Fruit fly (Drosophila melanogaster) whole organism, embryonic: ENCODE results near the gene Esyt2.
A peak's percentile ranks its signal among the peaks of the same experiment; 100 is the strongest.

ENCODE experiments used
- Aef1 ChIP-seq: fragments of 200-800 bp; sonication (Bioruptor generic); IDR thresholded peaks from 3 replicates; pipeline ENCODE4 v1.3.6; 2022; ENCODE audit warnings: missing biosample characterization, missing genetic modification characterization
- Bdp1 ChIP-seq: fragments of 200-800 bp; sonication (Bioruptor generic); optimal IDR thresholded peaks from 3 replicates; lab custom pipeline; 2016; ENCODE audit warnings: missing biosample characterization, missing genetic modification characterization
- BtbVII ChIP-seq: fragments of 200-800 bp; sonication (Bioruptor generic); optimal IDR thresholded peaks from 3 replicates; lab custom pipeline; 2017; ENCODE audit warnings: missing biosample characterization, mild to moderate bottlenecking, missing genetic modification characterization
- CG10959 ChIP-seq: fragments of 200-800 bp; sonication (Bioruptor generic); IDR thresholded peaks from 2 replicates; pipeline ENCODE4 v1.3.6; 2022; ENCODE audit warnings: missing biosample characterization, missing genetic modification characterization
- CG11085 ChIP-seq: fragments of 200-800 bp; sonication (Bioruptor generic); IDR thresholded peaks from 2 replicates; pipeline ENCODE4 v1.3.6; 2022; ENCODE audit warnings: missing biosample characterization, missing genetic modification characterization
- CG11723 ChIP-seq: fragments of 200-800 bp; sonication (Bioruptor generic); optimal IDR thresholded peaks from 2 replicates; lab custom pipeline; 2017; ENCODE audit warnings: missing biosample characterization, mild to moderate bottlenecking, missing genetic modification characterization
- CG13624 ChIP-seq: fragments of 200-800 bp; sonication (Bioruptor generic); optimal IDR thresholded peaks from 2 replicates; lab custom pipeline; 2016; ENCODE audit warnings: missing biosample characterization, missing genetic modification characterization
- CG13775 ChIP-seq: fragments of 200-800 bp; sonication (Bioruptor generic); optimal IDR thresholded peaks from 3 replicates; lab custom pipeline; 2017; ENCODE audit warnings: missing biosample characterization, mild to moderate bottlenecking, missing genetic modification characterization
- CG14710 ChIP-seq: fragments of 200-800 bp; sonication (Bioruptor generic); optimal IDR thresholded peaks from 3 replicates; lab custom pipeline; 2019; ENCODE audit warnings: missing biosample characterization, mild to moderate bottlenecking, missing genetic modification characterization, moderate library complexity
- CG14860 ChIP-seq: fragments of 200-800 bp; sonication (Bioruptor generic); IDR thresholded peaks from 3 replicates; pipeline ENCODE4 v1.3.6; 2022; ENCODE audit warnings: missing biosample characterization, missing genetic modification characterization; ENCODE audit not compliant: partially characterized antibody
- CG1529 ChIP-seq: fragments of 200-800 bp; sonication (Bioruptor generic); optimal IDR thresholded peaks from 3 replicates; lab custom pipeline; 2018; ENCODE audit warnings: missing biosample characterization, missing genetic modification characterization
- CG15514 ChIP-seq: fragments of 200-800 bp; sonication (Bioruptor generic); optimal IDR thresholded peaks from 3 replicates; lab custom pipeline; 2017; ENCODE audit warnings: missing biosample characterization, missing genetic modification characterization, mild to moderate bottlenecking, moderate library complexity, missing genetic modification reagents
- CG1647 ChIP-seq: fragments of 200-800 bp; sonication (Bioruptor generic); optimal IDR thresholded peaks from 3 replicates; lab custom pipeline; 2016; ENCODE audit warnings: missing biosample characterization, missing genetic modification characterization
- CG18476 ChIP-seq: fragments of 200-800 bp; sonication (Bioruptor generic); optimal IDR thresholded peaks from 2 replicates; lab custom pipeline; 2016; ENCODE audit warnings: missing biosample characterization, mild to moderate bottlenecking, missing genetic modification characterization
- CG30020 ChIP-seq: fragments of 200-800 bp; optimal IDR thresholded peaks from 2 replicates; lab custom pipeline; 2019; ENCODE audit warnings: missing biosample characterization, mild to moderate bottlenecking, missing genetic modification characterization, moderate library complexity
- CG30431 ChIP-seq: fragments of 200-800 bp; sonication (Bioruptor generic); optimal IDR thresholded peaks from 2 replicates; lab custom pipeline; 2017; ENCODE audit warnings: missing biosample characterization, missing genetic modification characterization
- CG32532 ChIP-seq: fragments of 200-800 bp; sonication (Bioruptor generic); IDR thresholded peaks from 2 replicates; pipeline ENCODE4 v1.3.6; 2022; ENCODE audit warnings: missing biosample characterization, missing genetic modification characterization
- CG3838 ChIP-seq: fragments of 200-800 bp; sonication (Bioruptor generic); optimal IDR thresholded peaks from 3 replicates; lab custom pipeline; 2016; ENCODE audit warnings: missing biosample characterization, missing genetic modification characterization
- CG4404 ChIP-seq: fragments of 200-800 bp; sonication (Bioruptor generic); IDR thresholded peaks from 2 replicates; pipeline ENCODE4 v1.3.6; 2022; ENCODE audit warnings: missing biosample characterization, missing genetic modification characterization
- CG5953 ChIP-seq: fragments of 200-800 bp; sonication (Bioruptor generic); IDR thresholded peaks from 2 replicates; pipeline ENCODE4 v1.3.6; 2022; ENCODE audit warnings: missing biosample characterization, missing genetic modification characterization
- CG6175 ChIP-seq: fragments of 200-800 bp; sonication (Bioruptor generic); IDR thresholded peaks from 3 replicates; pipeline ENCODE4 v1.3.6; 2022; ENCODE audit warnings: missing biosample characterization, missing genetic modification characterization
- CG7271 ChIP-seq: fragments of 200-800 bp; sonication (Bioruptor generic); optimal IDR thresholded peaks from 2 replicates; lab custom pipeline; 2018; ENCODE audit warnings: missing biosample characterization, mild to moderate bottlenecking, missing genetic modification characterization, moderate library complexity
- CG8359 ChIP-seq: fragments of 200-800 bp; sonication (Bioruptor generic); optimal IDR thresholded peaks from 2 replicates; lab custom pipeline; 2017; ENCODE audit warnings: missing biosample characterization, mild to moderate bottlenecking, missing genetic modification characterization, borderline replicate concordance
- CG8388 ChIP-seq: fragments of 200-800 bp; sonication (Bioruptor generic); optimal IDR thresholded peaks from 2 replicates; lab custom pipeline; 2019; ENCODE audit warnings: missing biosample characterization, mild to moderate bottlenecking, missing genetic modification characterization, moderate library complexity
- CG8924 ChIP-seq: fragments of 200-800 bp; optimal IDR thresholded peaks from 3 replicates; lab custom pipeline; 2019; ENCODE audit warnings: missing biosample characterization, mild to moderate bottlenecking, missing genetic modification characterization, moderate library complexity
- CG9437 ChIP-seq: fragments of 200-800 bp; sonication (Bioruptor generic); optimal IDR thresholded peaks from 2 replicates; lab custom pipeline; 2018; ENCODE audit warnings: missing biosample characterization, mild to moderate bottlenecking, missing genetic modification characterization
- Drgx ChIP-seq: fragments of 200-800 bp; sonication (Bioruptor generic); IDR thresholded peaks from 2 replicates; pipeline ENCODE4 v1.3.6; 2022; ENCODE audit warnings: missing biosample characterization, missing genetic modification characterization
- Elba2 ChIP-seq: fragments of 200-800 bp; sonication (Bioruptor generic); optimal IDR thresholded peaks from 3 replicates; lab custom pipeline; 2016; ENCODE audit warnings: missing biosample characterization, missing genetic modification characterization
- Fer3 ChIP-seq: fragments of 200-800 bp; sonication (Bioruptor generic); optimal IDR thresholded peaks from 2 replicates; lab custom pipeline; 2018; ENCODE audit warnings: missing biosample characterization, mild to moderate bottlenecking, missing genetic modification characterization, moderate library complexity
- Hey ChIP-seq: fragments of 200-800 bp; sonication (Bioruptor generic); optimal IDR thresholded peaks from 3 replicates; lab custom pipeline; 2018; ENCODE audit warnings: missing biosample characterization, mild to moderate bottlenecking, missing genetic modification characterization
- Med ChIP-seq: fragments of 200-800 bp; sonication (Bioruptor generic); peaks from one replicate; lab custom pipeline; 2016; ENCODE audit warnings: missing biosample characterization, missing genetic modification characterization, mild to moderate bottlenecking, inconsistent platforms, moderate library complexity
- Nf-YB ChIP-seq: fragments of 200-800 bp; sonication (Bioruptor generic); optimal IDR thresholded peaks from 3 replicates; lab custom pipeline; 2019; ENCODE audit warnings: missing biosample characterization, mild to moderate bottlenecking, missing genetic modification characterization, moderate library complexity
- bcd ChIP-seq: fragments of 200-800 bp; sonication (Bioruptor generic); optimal IDR thresholded peaks from 2 replicates; lab custom pipeline; 2017; ENCODE audit warnings: missing biosample characterization, mild to moderate bottlenecking, missing genetic modification characterization
- btn ChIP-seq: fragments of 200-800 bp; sonication (Bioruptor generic); optimal IDR thresholded peaks from 2 replicates; lab custom pipeline; 2016; ENCODE audit warnings: missing biosample characterization, missing genetic modification characterization
- caup ChIP-seq: fragments of 200-800 bp; sonication (Bioruptor generic); optimal IDR thresholded peaks from 3 replicates; lab custom pipeline; 2017; ENCODE audit warnings: missing biosample characterization, mild to moderate bottlenecking, missing genetic modification characterization, moderate library complexity; ENCODE audit not compliant: severe bottlenecking
- cwo ChIP-seq: fragments of 200-800 bp; sonication (Bioruptor generic); optimal IDR thresholded peaks from 3 replicates; lab custom pipeline; 2017; ENCODE audit warnings: missing biosample characterization, missing genetic modification characterization, mild to moderate bottlenecking, moderate library complexity, missing genetic modification reagents
- dpn ChIP-seq, 2 experiments: fragments of 200-800 bp; sonication (Bioruptor generic); optimal IDR thresholded peaks; 3 replicates each; lab custom pipeline; 2016; ENCODE audit warnings: missing biosample characterization in 2 of 2, missing genetic modification characterization in 2 of 2
- gce ChIP-seq: fragments of 200-800 bp; sonication (Bioruptor generic); IDR thresholded peaks from 3 replicates; pipeline ENCODE4 v1.3.6; 2022; ENCODE audit warnings: missing biosample characterization, missing genetic modification characterization
- ham ChIP-seq: fragments of 200-800 bp; sonication (Bioruptor generic); IDR thresholded peaks from 2 replicates; pipeline ENCODE4 v1.3.6; 2022; ENCODE audit warnings: missing biosample characterization, missing genetic modification characterization
- kay ChIP-seq: fragments of 200-800 bp; sonication (Bioruptor generic); optimal IDR thresholded peaks from 2 replicates; lab custom pipeline; 2016; ENCODE audit warnings: missing biosample characterization, missing genetic modification characterization
- lab ChIP-seq: fragments of 200-800 bp; sonication (Bioruptor generic); optimal IDR thresholded peaks from 3 replicates; lab custom pipeline; 2017; ENCODE audit warnings: missing biosample characterization, missing genetic modification characterization, mild to moderate bottlenecking, moderate library complexity, missing genetic modification reagents
- mld ChIP-seq: fragments of 200-800 bp; sonication (Bioruptor generic); IDR thresholded peaks from 3 replicates; pipeline ENCODE4 v1.3.6; 2022; ENCODE audit warnings: missing biosample characterization, missing genetic modification characterization; ENCODE audit not compliant: partially characterized antibody
- pnt ChIP-seq: fragments of 200-800 bp; sonication (Bioruptor generic); optimal IDR thresholded peaks from 3 replicates; lab custom pipeline; 2016; ENCODE audit warnings: missing biosample characterization, missing genetic modification characterization
- psq ChIP-seq: fragments of 200-800 bp; sonication (Bioruptor generic); optimal IDR thresholded peaks from 2 replicates; lab custom pipeline; 2017; ENCODE audit warnings: missing biosample characterization, missing genetic modification characterization
- slbo ChIP-seq: fragments of 200-800 bp; sonication (Bioruptor generic); IDR thresholded peaks from 2 replicates; pipeline ENCODE4 v1.3.6; 2022; ENCODE audit warnings: missing biosample characterization, missing genetic modification characterization
- sug ChIP-seq: fragments of 200-800 bp; optimal IDR thresholded peaks from 2 replicates; lab custom pipeline; 2019; ENCODE audit warnings: missing biosample characterization, mild to moderate bottlenecking, missing genetic modification characterization, moderate library complexity
- tio ChIP-seq: fragments of 200-800 bp; sonication (Bioruptor generic); optimal IDR thresholded peaks from 2 replicates; lab custom pipeline; 2017; ENCODE audit warnings: missing biosample characterization, missing genetic modification characterization, inconsistent platforms
- tx ChIP-seq: fragments of 200-800 bp; sonication (Bioruptor generic); optimal IDR thresholded peaks from 2 replicates; lab custom pipeline; 2016; ENCODE audit warnings: missing biosample characterization, missing genetic modification characterization
- vnd ChIP-seq: fragments of 200-800 bp; sonication (Bioruptor generic); IDR thresholded peaks from 3 replicates; pipeline ENCODE4 v1.3.6; 2022; ENCODE audit warnings: missing biosample characterization, missing genetic modification characterization; ENCODE audit not compliant: partially characterized antibody

Esyt2 gene

dm6 chr3R:24571386-24572124, 27.0 kb downstream of the Esyt2 start (continued):
- TF ChIP-seq CG8388 (GFP tag; lab: Kevin White, UChicago) (no peak), caup (GFP tag; lab: Kevin White, UChicago) (peak; percentile 21), Med (peak; percentile 77), CG15514 (GFP tag; lab: Kevin White, UChicago) (peak; percentile 9), CG1529 (GFP tag; lab: Kevin White, UChicago) (no peak), CG30020 (no peak), sug (peak; percentile 67), psq (GFP tag; lab: Kevin White, UChicago) (no peak), CG3838 (GFP tag; lab: Kevin White, UChicago) (no peak), CG14710 (tag; lab: Kevin White, UChicago) (no peak), mld (GFP tag; lab: Robert Waterston, UW) (0 out of 3 replicates have a peak, but pooled peaks have one; percentile 13), Elba2 (GFP tag; lab: Kevin White, UChicago) (no peak), CG14860 (GFP tag; lab: Robert Waterston, UW) (no peak), BtbVII (peak; percentile 32), CG8924 (tag; lab: Kevin White, UChicago) (peak; percentile 22), CG9437 (GFP tag; lab: Kevin White, UChicago) (no peak), CG5953 (GFP tag; lab: Robert Waterston, UW) (no peak), kay (GFP tag; lab: Kevin White, UChicago) (no peak), slbo (GFP tag; lab: Robert Waterston, UW) (peak; percentile 20; the same call in 1 of the 2 replicates), CG32532 (GFP tag; lab: Robert Waterston, UW) (peak; percentile 49; the same call in 1 of the 2 replicates), CG7271 (no peak), pnt (GFP tag; lab: Kevin White, UChicago) (no peak), CG30431 (no peak), CG13624 (no peak), Hey (no peak), CG10959 (GFP tag; lab: Robert Waterston, UW) (no peak), CG8359 (GFP tag; lab: Kevin White, UChicago) (no peak), lab (peak; percentile 55), cwo (GFP tag; lab: Kevin White, UChicago) (peak; percentile 58), CG1647 (no peak), Fer3 (peak; percentile 52), CG18476 (GFP tag; lab: Kevin White, UChicago) (no peak), tx (GFP tag; lab: Kevin White, UChicago) (no peak), CG11085 (GFP tag; lab: Robert Waterston, UW) (no peak), vnd (no peak), CG4404 (GFP tag; lab: Robert Waterston, UW) (no peak), bcd (GFP tag; lab: Kevin White, UChicago) (no peak), gce (no peak), Drgx (GFP tag; lab: Robert Waterston, UW) (peak; percentile 23; the same call in 1 of the 2 replicates), Aef1 (GFP tag; lab: Robert Waterston, UW) (no peak), dpn (GFP tag; optimal IDR thresholded peaks at IDR 0.05; lab: Kevin White, UChicago) (no peak), btn (GFP tag; lab: Kevin White, UChicago) (no peak), CG6175 (no peak), CG13775 (GFP tag; lab: Kevin White, UChicago) (no peak), ham (no peak), CG11723 (GFP tag; lab: Kevin White, UChicago) (no peak), Nf-YB (GFP tag; lab: Kevin White, UChicago) (no peak), Bdp1 (no peak), tio (no peak)
